Worm (Caenorhabditis elegans) whole organism, young adult: ENCODE results near the gene sro-1.
"Not testable (repeated sequence)": the region's sequence is repeated elsewhere in the genome, so short reads cannot be mapped to it uniquely, and the experiment has no call there.

Experiments
- B0035.1 ChIP-seq: sonication (generic microtip); optimal IDR thresholded peaks from 2 replicates; lab custom pipeline; 2016; ENCODE audit warnings: missing genetic modification characterization, mild to moderate bottlenecking, missing compliant biosample characterization, missing genotype, missing genetic modification reagents
- B0336.3 ChIP-seq: fragments of 200-800 bp; sonication (Bioruptor generic); IDR thresholded peaks from 2 replicates; pipeline ENCODE4 v1.3.6; 2022; ENCODE audit warnings: missing genetic modification characterization, missing compliant biosample characterization
- F10E7.11 ChIP-seq: sonication (generic microtip); optimal IDR thresholded peaks from 2 replicates; lab custom pipeline; 2017; ENCODE audit warnings: mild to moderate bottlenecking, missing genetic modification characterization, moderate library complexity, missing compliant biosample characterization
- F33H1.4 ChIP-seq: fragments of 200-800 bp; sonication (Bioruptor generic); IDR thresholded peaks from 2 replicates; pipeline ENCODE4 v1.3.6; 2022; ENCODE audit warnings: missing genetic modification reagents, missing genetic modification characterization, missing compliant biosample characterization
- F52B5.7 ChIP-seq: sonication (generic microtip); optimal IDR thresholded peaks from 2 replicates; lab custom pipeline; 2016; ENCODE audit warnings: mild to moderate bottlenecking, missing genetic modification characterization, missing compliant biosample characterization
- K11D2.4 ChIP-seq: fragments of 200-800 bp; sonication (Bioruptor generic); IDR thresholded peaks from 2 replicates; pipeline ENCODE4 v1.3.6; 2022; ENCODE audit warnings: missing genetic modification reagents, missing genetic modification characterization, missing compliant biosample characterization
- Y53G8AR.9 ChIP-seq: fragments of 200-800 bp; sonication (Bioruptor generic); conservative IDR thresholded peaks from 2 replicates; pipeline ENCODE4 v1.3.6; 2022; ENCODE audit warnings: missing genetic modification reagents, missing genetic modification characterization, missing compliant biosample characterization
- Y56A3A.18 ChIP-seq: fragments of 200-800 bp; sonication (Bioruptor generic); IDR thresholded peaks from 2 replicates; pipeline ENCODE4 v1.3.6; 2022; ENCODE audit warnings: missing genetic modification reagents, missing genetic modification characterization, missing compliant biosample characterization
- Y79H2A.3 ChIP-seq: fragments of 200-800 bp; sonication (Bioruptor generic); conservative IDR thresholded peaks from 2 replicates; pipeline ENCODE4 v1.3.6; 2022; ENCODE audit warnings: missing genetic modification reagents, missing genetic modification characterization, missing compliant biosample characterization
- aptf-2 ChIP-seq: fragments of 200-800 bp; sonication (Bioruptor generic); conservative IDR thresholded peaks from 2 replicates; pipeline ENCODE4 v1.3.6; 2022; ENCODE audit warnings: missing genetic modification reagents, missing genetic modification characterization, missing compliant biosample characterization
- attf-3 ChIP-seq: fragments of 200-800 bp; sonication (Bioruptor generic); conservative IDR thresholded peaks from 2 replicates; pipeline ENCODE4 v1.3.6; 2022; ENCODE audit warnings: missing genetic modification reagents, missing genetic modification characterization, missing compliant biosample characterization
- ceh-40 ChIP-seq: fragments of 200-800 bp; sonication (Bioruptor generic); IDR thresholded peaks from 2 replicates; pipeline ENCODE4 v1.3.6; 2022; ENCODE audit warnings: missing genetic modification characterization, missing compliant biosample characterization
- dox-1 ChIP-seq: fragments of 200-800 bp; sonication (Bioruptor generic); IDR thresholded peaks from 2 replicates; pipeline ENCODE4 v1.3.6; 2022; ENCODE audit warnings: missing genetic modification reagents, missing genetic modification characterization, missing compliant biosample characterization
- him-1 ChIP-seq: sonication (generic microtip); optimal IDR thresholded peaks from 2 replicates; lab custom pipeline; 2016; ENCODE audit warnings: missing genotype, missing genetic modification reagents, missing genetic modification characterization, missing compliant biosample characterization
- hmg-1.2 ChIP-seq: fragments of 200-800 bp; sonication (Bioruptor generic); IDR thresholded peaks from 2 replicates; pipeline ENCODE4 v1.3.6; 2022; ENCODE audit warnings: missing genetic modification reagents, missing genetic modification characterization, missing compliant biosample characterization
- lsl-1 ChIP-seq: fragments of 200-800 bp; sonication (Bioruptor generic); optimal IDR thresholded peaks from 2 replicates; lab custom pipeline; 2018; ENCODE audit warnings: mild to moderate bottlenecking, missing genetic modification characterization, moderate library complexity, missing compliant biosample characterization
- lsy-27 ChIP-seq: sonication (generic microtip); optimal IDR thresholded peaks from 2 replicates; lab custom pipeline; 2017; ENCODE audit warnings: missing genetic modification characterization, mild to moderate bottlenecking, missing compliant biosample characterization, antibody characterized with exemption, missing genotype, borderline replicate concordance; ENCODE audit not compliant: insufficient read depth
- nhr-179 ChIP-seq: sonication (generic microtip); optimal IDR thresholded peaks from 2 replicates; lab custom pipeline; 2016; ENCODE audit warnings: mild to moderate bottlenecking, missing genetic modification characterization, missing compliant biosample characterization
- nhr-80 ChIP-seq: sonication (generic microtip); optimal IDR thresholded peaks from 2 replicates; lab custom pipeline; 2016; ENCODE audit warnings: missing genetic modification characterization, missing compliant biosample characterization
- pbrm-1 ChIP-seq: fragments of 200-800 bp; sonication (Bioruptor generic); IDR thresholded peaks from 2 replicates; pipeline ENCODE4 v1.3.6; 2022; ENCODE audit warnings: missing genetic modification reagents, missing genetic modification characterization, missing compliant biosample characterization
- pha-4 ChIP-seq: fragments of 150-350 bp; sonication (generic microtip); optimal IDR thresholded peaks from 2 replicates; lab custom pipeline; 2014; ENCODE audit warnings: missing biosample characterization, missing genetic modification reagents, missing genetic modification characterization
- rec-8 ChIP-seq, 2 experiments: sonication (generic microtip); optimal IDR thresholded peaks; 2 replicates each; lab custom pipeline; 2016; ENCODE audit warnings: mild to moderate bottlenecking in 2 of 2, missing genetic modification characterization in 2 of 2, missing genetic modification reagents in 2 of 2, missing genotype in 2 of 2, missing biosample characterization in 1 of 2, missing compliant biosample characterization in 1 of 2, moderate library complexity in 1 of 2
- rpc-1 ChIP-seq, 2 experiments: fragments of 150-350 bp in 1 of 2; sonication (generic microtip) in 1 of 2; optimal IDR thresholded peaks; 2 replicates each; lab custom pipeline; 2014 to 2018; ENCODE audit warnings: missing biosample characterization in 1 of 2, missing genetic modification characterization in 1 of 2, missing genetic modification reagents in 1 of 2, missing genotype in 1 of 2
- snpc-1.3 ChIP-seq: sonication (generic microtip); optimal IDR thresholded peaks from 2 replicates; lab custom pipeline; 2017; ENCODE audit warnings: missing genetic modification characterization, mild to moderate bottlenecking, missing compliant biosample characterization, antibody characterized with exemption, moderate library complexity, missing genotype, missing genetic modification reagents; ENCODE audit not compliant: insufficient read depth
- unc-130 ChIP-seq: sonication (generic microtip); optimal IDR thresholded peaks from 2 replicates; lab custom pipeline; 2016; ENCODE audit warnings: missing genetic modification reagents, missing genetic modification characterization, missing compliant biosample characterization
- unc-62 ChIP-seq: fragments of 150-350 bp; optimal IDR thresholded peaks from 2 replicates; lab custom pipeline; 2014; ENCODE audit warnings: missing biosample characterization, missing genetic modification reagents, missing genetic modification characterization
- zfh-2 ChIP-seq: fragments of 200-800 bp; sonication (Bioruptor generic); conservative IDR thresholded peaks from 2 replicates; pipeline ENCODE4 v1.3.6; 2022; ENCODE audit warnings: missing genetic modification reagents, missing genetic modification characterization, missing compliant biosample characterization
- ztf-25 ChIP-seq: fragments of 200-800 bp; sonication (Bioruptor generic); IDR thresholded peaks from 2 replicates; pipeline ENCODE4 v1.3.6; 2022; ENCODE audit warnings: missing genetic modification reagents, missing genetic modification characterization, missing compliant biosample characterization

Gene sro-1

DNA sequence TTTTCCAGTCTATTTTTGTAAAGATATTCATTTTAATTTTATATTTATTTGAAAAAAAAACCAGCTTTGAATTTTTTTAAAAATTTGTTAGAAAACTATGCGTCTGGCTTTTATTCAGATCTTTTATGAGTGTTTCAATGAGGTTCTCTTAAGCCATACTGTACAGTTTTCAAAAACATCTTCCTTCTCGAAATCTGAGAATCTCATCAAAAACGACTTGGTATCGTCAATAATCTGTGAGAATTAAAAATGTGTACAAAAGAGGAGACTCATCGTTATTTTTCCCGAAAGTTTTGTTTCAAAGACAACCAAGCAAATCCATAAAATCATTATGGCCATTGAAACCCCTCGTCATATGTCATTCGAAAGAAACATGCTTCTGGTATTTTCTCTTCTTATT is 6.2 kb downstream of the sro-1 start, which contains the start of gene D1022.2:
Gene D1022.2 (plus strand): TSS at position 301 of the 400 bp plus-strand sequence.
- TF ChIP-seq nhr-179 (tag; lab: Kevin White, UChicago) (no peak), hmg-1.2 (GFP tag; lab: Robert Waterston, UW) (no peak), nhr-80 (no peak)

- no peak for TF ChIP-seq Y56A3A.18 (GFP tag; lab: Robert Waterston, UW)
- no peak for TF ChIP-seq rpc-1 (optimal IDR thresholded peaks at IDR 0.05; lab: Kevin White, UChicago)
- no peak for TF ChIP-seq rpc-1 (tag; optimal IDR thresholded peaks at IDR 0.05; lab: Kevin White, UChicago)
- TF ChIP-seq, all 124 proteins: peak for 0
Measured at ce11 chrII:7458706-7459105, 6.7 kb downstream of the sro-1 start, which contains the start of gene D1022.5. Gene D1022.5, minus strand, starts transcription at chrII:7458806.

ce11 chrII:7457210-7457609 is 8.2 kb downstream of the sro-1 start, which contains the start of gene D1022.4:
Gene D1022.4, minus strand, starts transcription at chrII:7457292.
- TF ChIP-seq unc-130, result no peak
- no peak for TF ChIP-seq lsl-1 (GFP tag; lab: Kevin White, UChicago)
- TF ChIP-seq F33H1.4 (GFP tag; lab: Robert Waterston, UW), result no peak
- TF ChIP-seq K11D2.4, result no peak
- TF ChIP-seq hmg-1.2 (GFP tag; lab: Robert Waterston, UW), result peak; percentile 15; the same call in 1 of the 2 replicates
- TF ChIP-seq snpc-1.3, result no peak
- TF ChIP-seq rec-8 (tag; optimal IDR thresholded peaks at IDR 0.05; lab: Kevin White, UChicago), result no peak
- peak; percentile 30 for TF ChIP-seq nhr-80
- TF ChIP-seq F10E7.11, result no peak
- TF ChIP-seq Y56A3A.18 (GFP tag; lab: Robert Waterston, UW), result no peak
- TF ChIP-seq F52B5.7, result no peak
- TF ChIP-seq ceh-40 (GFP tag; lab: Robert Waterston, UW), result no peak
- no peak for TF ChIP-seq Y53G8AR.9 (GFP tag; lab: Robert Waterston, UW)
- no peak for TF ChIP-seq unc-62 (GFP tag; lab: Kevin White, UChicago)
- no peak for TF ChIP-seq pbrm-1
- no peak for TF ChIP-seq lsy-27 (tag; lab: Kevin White, UChicago)
- TF ChIP-seq him-1 (tag; lab: Kevin White, UChicago), result no peak

DNA sequence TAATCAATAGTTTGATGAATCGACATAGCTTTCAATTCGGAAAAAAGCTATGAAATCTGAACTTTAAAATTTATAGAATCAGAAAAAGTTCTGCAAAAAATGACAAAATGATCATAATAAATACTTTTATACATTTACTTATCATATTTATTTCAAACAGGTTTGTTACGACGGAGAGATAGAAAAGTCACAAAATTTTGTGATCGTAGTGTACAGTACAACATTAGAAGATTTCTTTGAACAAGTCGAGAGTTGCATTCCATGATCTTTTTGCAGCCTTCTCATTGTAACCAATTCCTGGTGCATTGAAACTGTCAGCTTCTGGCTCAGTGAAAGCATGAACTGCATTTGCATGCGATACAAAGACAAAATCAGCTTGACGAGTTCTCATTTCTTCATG is 9.2 kb downstream of the sro-1 start, which contains the start of gene D1022.3:
Gene D1022.3 (minus strand): TSS at position 101 of the 400 bp plus-strand sequence.
- TF ChIP-seq B0336.3 (GFP tag; lab: Robert Waterston, UW) (no peak), B0035.1 (no peak), K11D2.4 (no peak)

ce11 chrII:7446683-7447082 is 18.7 kb downstream of the sro-1 start:
- peak; percentile 51 for TF ChIP-seq dox-1 (GFP tag; lab: Robert Waterston, UW)
- 0 out of 2 replicates have a peak, but pooled peaks have one; percentile 43 for TF ChIP-seq Y79H2A.3
- 0 out of 2 replicates have a peak, but pooled peaks have one; percentile 10 for TF ChIP-seq K11D2.4
- TF ChIP-seq ztf-25, result 0 out of 2 replicates have a peak, but pooled peaks have one; percentile 3
- 0 out of 2 replicates have a peak, but pooled peaks have one; percentile 33 for TF ChIP-seq aptf-2 (GFP tag; lab: Robert Waterston, UW)

DNA sequence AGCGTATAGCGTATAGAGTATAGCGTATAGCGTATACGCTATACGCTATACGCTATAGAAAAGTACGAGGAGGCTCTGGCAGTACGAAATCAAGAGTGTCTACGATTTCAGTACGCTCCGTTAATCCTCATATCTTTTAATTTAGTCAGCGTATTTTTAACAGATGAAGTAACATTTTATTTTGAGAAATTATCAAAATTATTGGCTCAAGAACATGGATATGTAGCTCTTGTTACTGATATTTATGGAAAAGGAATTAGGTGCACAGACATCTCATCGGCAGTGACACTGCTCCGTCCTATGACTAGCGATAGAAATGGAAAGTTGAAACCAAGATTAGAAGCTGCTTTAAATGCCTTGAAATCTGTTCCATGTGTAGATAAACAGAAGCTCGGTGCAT is 30.5 kb downstream of the sro-1 start, which contains the start of gene K02A2.1:
Gene K02A2.1 (plus strand): TSS at position 301 of the 400 bp plus-strand sequence.
- not testable (repeated sequence) for TF ChIP-seq pha-4 (tag; lab: Kevin White, UChicago); attf-3 (GFP tag; lab: Robert Waterston, UW); zfh-2
